Worm (Caenorhabditis elegans) whole organism, L4 larva: Measurements from ENCODE around the gene ZK697.14.

Source experiments
- D1046.2 ChIP-seq: fragments of 200-800 bp; sonication (Bioruptor generic); IDR thresholded peaks from 2 replicates; pipeline ENCODE4 v1.3.6; 2022; ENCODE audit warnings: missing genetic modification characterization, missing compliant biosample characterization
- F26F4.8 ChIP-seq: fragments of 200-800 bp; sonication (Bioruptor generic); conservative IDR thresholded peaks from 2 replicates; pipeline ENCODE4 v1.3.6; 2022; ENCODE audit warnings: missing genetic modification characterization, missing compliant biosample characterization
- F37D6.2 ChIP-seq: sonication (generic microtip); optimal IDR thresholded peaks from 2 replicates; lab custom pipeline; 2016; ENCODE audit warnings: mild to moderate bottlenecking, missing genetic modification characterization, missing compliant biosample characterization
- F44E2.7 ChIP-seq: fragments of 200-800 bp; sonication (Bioruptor generic); IDR thresholded peaks from 2 replicates; pipeline ENCODE4 v2.1.2; 2022; ENCODE audit warnings: missing genetic modification characterization, missing compliant biosample characterization
- T20F7.1 ChIP-seq: fragments of 200-800 bp; sonication (Bioruptor generic); optimal IDR thresholded peaks from 2 replicates; lab custom pipeline; 2018; ENCODE audit warnings: mild to moderate bottlenecking, missing genetic modification characterization, missing compliant biosample characterization
- Y48G9A.11 ChIP-seq: fragments of 200-800 bp; sonication (Bioruptor generic); IDR thresholded peaks from 2 replicates; pipeline ENCODE4 v1.3.6; 2022; ENCODE audit warnings: missing genetic modification reagents, missing genetic modification characterization, missing compliant biosample characterization
- Y75B8A.6 ChIP-seq: fragments of 200-800 bp; sonication (Bioruptor generic); IDR thresholded peaks from 2 replicates; pipeline ENCODE4 v1.3.6; 2022; ENCODE audit warnings: missing genetic modification reagents, missing genetic modification characterization, missing compliant biosample characterization
- ZK337.2 ChIP-seq: fragments of 200-800 bp; sonication (Bioruptor generic); IDR thresholded peaks from 2 replicates; pipeline ENCODE4 v1.3.6; 2022; ENCODE audit warnings: missing genetic modification reagents, missing genetic modification characterization, missing compliant biosample characterization
- arid-1 ChIP-seq: fragments of 200-800 bp; sonication (Bioruptor generic); conservative IDR thresholded peaks from 2 replicates; pipeline ENCODE4 v1.3.6; 2022; ENCODE audit warnings: missing genetic modification reagents, missing genetic modification characterization, missing compliant biosample characterization
- ceh-20 ChIP-seq: fragments of 200-800 bp; sonication (Bioruptor generic); IDR thresholded peaks from 2 replicates; pipeline ENCODE4 v1.3.6; 2022; ENCODE audit warnings: missing genetic modification reagents, missing genetic modification characterization, missing compliant biosample characterization
- ceh-28 ChIP-seq: fragments of 150-350 bp; optimal IDR thresholded peaks from 2 replicates; lab custom pipeline; 2014; ENCODE audit warnings: missing biosample characterization, missing genetic modification reagents, missing genetic modification characterization
- ceh-32 ChIP-seq: sonication (generic microtip); optimal IDR thresholded peaks from 2 replicates; lab custom pipeline; 2016; ENCODE audit warnings: mild to moderate bottlenecking, missing genetic modification characterization, missing compliant biosample characterization; ENCODE audit not compliant: poor library complexity
- cey-2 ChIP-seq: sonication (generic microtip); optimal IDR thresholded peaks from 3 replicates; lab custom pipeline; 2017; ENCODE audit warnings: missing genetic modification characterization, mild to moderate bottlenecking, missing compliant biosample characterization, antibody characterized with exemption, borderline replicate concordance; ENCODE audit not compliant: insufficient read depth
- daf-16 ChIP-seq, 3 experiments: sonication (generic microtip); optimal IDR thresholded peaks; 2 replicates each; lab custom pipeline; 2016 to 2017; ENCODE audit warnings: missing genetic modification characterization in 3 of 3, missing genetic modification reagents in 3 of 3, mild to moderate bottlenecking in 2 of 3, missing compliant biosample characterization in 2 of 3, missing biosample characterization in 1 of 3, moderate library complexity in 1 of 3
- daf-8 ChIP-seq: fragments of 200-800 bp; sonication (Bioruptor generic); IDR thresholded peaks from 2 replicates; pipeline ENCODE4 v1.3.6; 2022; ENCODE audit warnings: missing genetic modification characterization, missing compliant biosample characterization
- dmd-9 ChIP-seq: fragments of 200-800 bp; sonication (Bioruptor generic); IDR thresholded peaks from 2 replicates; pipeline ENCODE4 v1.3.6; 2022; ENCODE audit warnings: missing genetic modification reagents, missing genetic modification characterization, missing compliant biosample characterization
- dpl-1 ChIP-seq: fragments of 150-350 bp; optimal IDR thresholded peaks from 2 replicates; lab custom pipeline; 2014; ENCODE audit warnings: missing biosample characterization, missing genetic modification reagents, missing genetic modification characterization
- dve-1 ChIP-seq: sonication (generic microtip); optimal IDR thresholded peaks from 2 replicates; lab custom pipeline; 2017; ENCODE audit warnings: antibody characterized with exemption, mild to moderate bottlenecking, missing genetic modification characterization, missing compliant biosample characterization; ENCODE audit not compliant: insufficient read depth
- egl-27 ChIP-seq: sonication (generic microtip); optimal IDR thresholded peaks from 3 replicates; lab custom pipeline; 2017; ENCODE audit warnings: missing biosample characterization, missing genetic modification reagents, missing genetic modification characterization
- fos-1 ChIP-seq: fragments of 150-350 bp; optimal IDR thresholded peaks from 2 replicates; lab custom pipeline; 2014; ENCODE audit warnings: missing biosample characterization, missing genetic modification characterization
- hlh-30 ChIP-seq: sonication (generic microtip); optimal IDR thresholded peaks from 2 replicates; lab custom pipeline; 2017; ENCODE audit warnings: antibody characterized with exemption, mild to moderate bottlenecking, missing genetic modification characterization, missing compliant biosample characterization; ENCODE audit not compliant: insufficient read depth
- lir-3 ChIP-seq: sonication (generic microtip); optimal IDR thresholded peaks from 2 replicates; lab custom pipeline; 2016; ENCODE audit warnings: mild to moderate bottlenecking, missing genetic modification characterization, missing compliant biosample characterization
- madf-5 ChIP-seq, 2 experiments: fragments of 200-800 bp; sonication (Bioruptor generic); IDR thresholded peaks; 2 replicates each; pipeline ENCODE4 v1.3.6; 2022; ENCODE audit warnings: missing compliant biosample characterization in 2 of 2, missing genetic modification characterization in 2 of 2
- mdl-1 ChIP-seq, 2 experiments: fragments of 150-350 bp in 1 of 2; sonication (generic microtip) in 1 of 2; optimal IDR thresholded peaks; 2 replicates each; lab custom pipeline; 2014 to 2017; ENCODE audit warnings: missing biosample characterization in 2 of 2, missing genetic modification characterization in 2 of 2
- mdt-29 ChIP-seq: fragments of 200-800 bp; sonication (Bioruptor generic); IDR thresholded peaks from 2 replicates; pipeline ENCODE4 v1.3.6; 2022; ENCODE audit warnings: missing genetic modification reagents, missing genetic modification characterization, missing compliant biosample characterization
- mep-1 ChIP-seq: fragments of 150-350 bp; sonication (generic microtip); optimal IDR thresholded peaks from 3 replicates; lab custom pipeline; 2014; ENCODE audit warnings: missing biosample characterization, missing genetic modification characterization
- nhr-102 ChIP-seq: sonication (generic microtip); optimal IDR thresholded peaks from 2 replicates; lab custom pipeline; 2016; ENCODE audit warnings: mild to moderate bottlenecking, missing genetic modification characterization, moderate library complexity, missing compliant biosample characterization
- pha-4 ChIP-seq, 2 experiments: fragments of 150-350 bp in 1 of 2; fragments of 200-800 bp in 1 of 2; sonication (Bioruptor generic) in 1 of 2; IDR thresholded peaks in 1 of 2; optimal IDR thresholded peaks in 1 of 2; 2 replicates each; pipeline versions ENCODE4 v1.3.6 to Lab custom; 2014 to 2022; ENCODE audit warnings: missing genetic modification characterization in 2 of 2, missing genetic modification reagents in 2 of 2, missing biosample characterization in 1 of 2, missing compliant biosample characterization in 1 of 2
- saeg-2 ChIP-seq: fragments of 200-800 bp; sonication (Bioruptor generic); IDR thresholded peaks from 2 replicates; pipeline ENCODE4 v1.3.6; 2022; ENCODE audit warnings: missing genetic modification reagents, missing genetic modification characterization, missing compliant biosample characterization
- snpc-1.2 ChIP-seq: fragments of 200-800 bp; sonication (Bioruptor generic); IDR thresholded peaks from 2 replicates; pipeline ENCODE4 v1.3.6; 2022; ENCODE audit warnings: missing genetic modification reagents, missing genetic modification characterization, missing compliant biosample characterization
- snpc-4 ChIP-seq: fragments of 150-350 bp; optimal IDR thresholded peaks from 2 replicates; lab custom pipeline; 2014; ENCODE audit warnings: missing biosample characterization, missing genetic modification characterization
- tag-97 ChIP-seq: fragments of 200-800 bp; sonication (Bioruptor generic); IDR thresholded peaks from 2 replicates; pipeline ENCODE4 v1.3.6; 2022; ENCODE audit warnings: missing genetic modification characterization, missing compliant biosample characterization
- unc-130 ChIP-seq: sonication (generic microtip); optimal IDR thresholded peaks from 2 replicates; lab custom pipeline; 2016; ENCODE audit warnings: missing genetic modification reagents, missing genetic modification characterization, missing compliant biosample characterization
- vab-7 ChIP-seq: fragments of 200-800 bp; sonication (Bioruptor generic); IDR thresholded peaks from 2 replicates; pipeline ENCODE4 v1.3.6; 2022; ENCODE audit warnings: missing genetic modification reagents, missing genetic modification characterization, missing compliant biosample characterization
- zfp-3 ChIP-seq: fragments of 200-800 bp; sonication (Bioruptor generic); conservative IDR thresholded peaks from 2 replicates; pipeline ENCODE4 v1.3.6; 2022; ENCODE audit warnings: missing genetic modification reagents, missing genetic modification characterization, missing compliant biosample characterization
- zip-11 ChIP-seq: fragments of 200-800 bp; sonication (Bioruptor generic); IDR thresholded peaks from 2 replicates; pipeline ENCODE4 v1.3.6; 2022; ENCODE audit warnings: missing genetic modification characterization, missing compliant biosample characterization

Gene ZK697.14

DNA sequence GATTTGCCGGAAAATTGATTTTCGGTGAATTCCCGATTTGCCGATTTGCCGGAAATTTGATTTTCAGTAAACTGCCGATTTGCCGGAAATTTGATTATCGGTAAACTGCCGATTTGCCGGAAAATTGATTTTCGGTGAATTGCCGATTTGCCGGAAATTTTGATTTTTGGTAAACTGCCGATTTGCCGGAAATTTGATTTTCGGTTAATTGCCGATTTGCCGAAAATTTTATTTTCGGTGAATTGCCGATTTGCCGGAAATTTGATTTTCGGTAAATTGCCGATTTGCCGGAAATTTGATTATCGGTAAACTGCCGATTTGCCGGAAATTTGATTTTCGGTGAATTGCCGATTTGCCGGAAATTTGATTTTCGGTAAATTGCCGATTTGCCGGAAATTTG lies 43.0 kb downstream of the ZK697.14 start:
- TF ChIP-seq dmd-9 (0 out of 2 replicates have a peak, but pooled peaks have one; percentile 34), F26F4.8 (0 out of 2 replicates have a peak, but pooled peaks have one; percentile 12), D1046.2 (GFP tag; lab: Robert Waterston, UW) (peak; percentile 70; the same call in 1 of the 2 replicates), madf-5 (GFP tag; IDR thresholded peaks at IDR 0.05; lab: Robert Waterston, UW) (0 out of 4 replicates have a peak, but pooled peaks of 1 of the 2 experiments have one; percentile 51), tag-97 (GFP tag; lab: Robert Waterston, UW) (0 out of 2 replicates have a peak, but pooled peaks have one; percentile 57)

DNA sequence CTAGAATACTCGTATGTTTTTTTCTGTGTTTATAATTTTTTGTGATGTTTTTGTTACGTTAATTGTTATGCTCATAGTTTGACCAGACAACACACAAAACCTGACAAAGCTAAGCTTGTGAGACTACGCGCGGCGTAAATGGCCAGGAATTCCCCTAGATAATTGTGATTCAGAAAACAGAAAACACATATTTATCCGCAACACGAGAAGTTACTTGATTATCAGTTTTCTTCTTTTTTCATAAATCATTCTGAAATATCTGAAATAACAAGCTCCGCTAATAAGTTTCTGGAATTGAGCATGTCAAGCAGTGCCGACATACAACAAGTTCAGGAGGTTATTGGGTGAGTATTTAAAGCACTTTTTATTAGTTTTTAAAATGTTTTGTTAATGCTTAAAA lies 44.6 kb downstream of the ZK697.14 start, which contains the start of gene srw-100:
Gene srw-100 (plus strand): TSS at position 301 of the 400 bp plus-strand sequence.
- TF ChIP-seq zip-11 (GFP tag; lab: Robert Waterston, UW) (no peak), snpc-4 (tag; lab: Kevin White, UChicago) (no peak), daf-8 (no peak), mdl-1 (tag; optimal IDR thresholded peaks at IDR 0.05; lab: Kevin White, UChicago) (no peak), egl-27 (no peak), mdt-29 (GFP tag; lab: Robert Waterston, UW) (no peak), cey-2 (tag; lab: Kevin White, UChicago) (no peak), pha-4 (GFP tag; IDR thresholded peaks at IDR 0.05; lab: Robert Waterston, UW) (no peak), pha-4 (tag; optimal IDR thresholded peaks at IDR 0.05; lab: Kevin White, UChicago) (no peak), daf-16 (GFP tag; optimal IDR thresholded peaks at IDR 0.05; lab: Kevin White, UChicago) (no peak), daf-16 (tag; optimal IDR thresholded peaks at IDR 0.05; lab: Kevin White, UChicago) (no peak), mep-1 (no peak), F44E2.7 (GFP tag; lab: Robert Waterston, UW) (no peak), arid-1 (GFP tag; lab: Robert Waterston, UW) (no peak), zfp-3 (GFP tag; lab: Robert Waterston, UW) (no peak), F37D6.2 (tag; lab: Kevin White, UChicago) (no peak)
- TF ChIP-seq, all 104 proteins: peak for 0

DNA sequence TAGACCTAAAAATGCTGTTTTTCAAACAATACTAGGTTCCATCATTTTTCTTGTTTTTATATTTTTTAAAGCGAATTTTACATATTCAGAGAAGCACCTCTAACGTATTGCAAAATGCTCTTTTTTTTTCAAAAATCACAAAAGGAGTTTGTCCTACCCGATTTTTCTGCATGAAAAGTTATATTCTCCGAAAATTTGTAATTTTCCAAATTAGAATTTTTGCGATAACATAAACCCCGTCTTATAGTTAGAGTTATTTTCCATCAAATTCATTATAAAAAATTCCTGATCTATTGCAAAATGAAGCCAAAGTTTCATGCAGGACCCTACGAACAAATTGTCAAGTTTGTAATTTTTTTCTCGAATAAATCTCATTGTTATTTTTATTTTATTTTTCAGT lies 47.0 kb downstream of the ZK697.14 start, which contains the start of gene srw-99:
Gene srw-99 (plus strand): TSS at position 301 of the 400 bp plus-strand sequence.
- TF ChIP-seq unc-130: no peak
- TF ChIP-seq vab-7 (GFP tag; lab: Robert Waterston, UW): no peak
- TF ChIP-seq fos-1 (tag; lab: Kevin White, UChicago): no peak
- TF ChIP-seq saeg-2: no peak
- no peak for TF ChIP-seq ZK337.2
- TF ChIP-seq dve-1 (tag; lab: Kevin White, UChicago): no peak
- no peak for TF ChIP-seq ceh-28
- TF ChIP-seq cey-2 (tag; lab: Kevin White, UChicago): no peak
- TF ChIP-seq Y48G9A.11: no peak
- no peak for TF ChIP-seq T20F7.1 (GFP tag; lab: Kevin White, UChicago)
- TF ChIP-seq ceh-20: no peak
- no peak for TF ChIP-seq hlh-30 (tag; lab: Kevin White, UChicago)
- TF ChIP-seq Y75B8A.6 (GFP tag; lab: Robert Waterston, UW): no peak
- no peak for TF ChIP-seq dpl-1 (GFP tag; lab: Kevin White, UChicago)
- no peak for TF ChIP-seq pha-4 (GFP tag; IDR thresholded peaks at IDR 0.05; lab: Robert Waterston, UW)
- no peak for TF ChIP-seq pha-4 (tag; optimal IDR thresholded peaks at IDR 0.05; lab: Kevin White, UChicago)
- TF ChIP-seq nhr-102 (tag; lab: Kevin White, UChicago): no peak
- no peak for TF ChIP-seq ceh-32 (tag; lab: Kevin White, UChicago)
- no peak for TF ChIP-seq snpc-1.2 (GFP tag; lab: Robert Waterston, UW)
- TF ChIP-seq lir-3 (tag; lab: Kevin White, UChicago): no peak
- no peak for TF ChIP-seq D1046.2 (GFP tag; lab: Robert Waterston, UW)
